Fruit fly (Drosophila melanogaster) whole organism, embryonic: ENCODE data around the gene CG5071.

Experiments
- B-H1 ChIP-seq: fragments of 200-800 bp; sonication (Bioruptor generic); IDR thresholded peaks from 3 replicates; pipeline ENCODE4 v1.3.6; 2022; ENCODE audit warnings: missing biosample characterization, missing genetic modification characterization
- BEAF-32 ChIP-seq: fragments of 200-800 bp; sonication (Bioruptor generic); optimal IDR thresholded peaks from 3 replicates; lab custom pipeline; 2017; ENCODE audit warnings: missing biosample characterization, missing genetic modification characterization, mild to moderate bottlenecking, moderate library complexity, missing genetic modification reagents
- Bgb ChIP-seq: fragments of 200-800 bp; sonication (Bioruptor generic); IDR thresholded peaks from 2 replicates; pipeline ENCODE4 v1.3.6; 2022; ENCODE audit warnings: missing biosample characterization, missing genetic modification characterization; ENCODE audit not compliant: partially characterized antibody
- CG10267 ChIP-seq: fragments of 200-800 bp; sonication (Bioruptor generic); optimal IDR thresholded peaks from 2 replicates; lab custom pipeline; 2018; ENCODE audit warnings: missing biosample characterization, mild to moderate bottlenecking, missing genetic modification characterization, moderate library complexity
- CG10321 ChIP-seq: fragments of 200-800 bp; sonication (Bioruptor generic); IDR thresholded peaks from 2 replicates; pipeline ENCODE4 v1.3.6; 2022; ENCODE audit warnings: missing biosample characterization, missing genetic modification characterization
- CG10431 ChIP-seq: fragments of 200-800 bp; sonication (Bioruptor generic); optimal IDR thresholded peaks from 3 replicates; lab custom pipeline; 2018; ENCODE audit warnings: missing biosample characterization, mild to moderate bottlenecking, missing genetic modification characterization
- CG11247 ChIP-seq: fragments of 200-800 bp; sonication (Bioruptor generic); IDR thresholded peaks from 2 replicates; pipeline ENCODE4 v1.3.6; 2022; ENCODE audit warnings: missing biosample characterization, missing genetic modification characterization
- CG11504 ChIP-seq: fragments of 200-800 bp; sonication (Bioruptor generic); optimal IDR thresholded peaks from 3 replicates; lab custom pipeline; 2019; ENCODE audit warnings: missing biosample characterization, mild to moderate bottlenecking, missing genetic modification characterization, moderate library complexity
- CG11560 ChIP-seq: fragments of 200-800 bp; sonication (Bioruptor generic); IDR thresholded peaks from 3 replicates; pipeline ENCODE4 v1.3.6; 2022; ENCODE audit warnings: missing biosample characterization, missing genetic modification characterization
- CG14860 ChIP-seq: fragments of 200-800 bp; sonication (Bioruptor generic); IDR thresholded peaks from 3 replicates; pipeline ENCODE4 v1.3.6; 2022; ENCODE audit warnings: missing biosample characterization, missing genetic modification characterization; ENCODE audit not compliant: partially characterized antibody
- CG16813 ChIP-seq: fragments of 200-800 bp; sonication (Bioruptor generic); IDR thresholded peaks from 3 replicates; pipeline ENCODE4 v1.3.6; 2022; ENCODE audit warnings: missing biosample characterization, missing genetic modification characterization; ENCODE audit not compliant: partially characterized antibody
- CG18011 ChIP-seq: fragments of 200-800 bp; sonication (Bioruptor generic); optimal IDR thresholded peaks from 2 replicates; lab custom pipeline; 2017; ENCODE audit warnings: missing biosample characterization, missing genetic modification characterization, mild to moderate bottlenecking, moderate library complexity, missing genotype
- CG1832 ChIP-seq: fragments of 200-800 bp; sonication (Bioruptor generic); optimal IDR thresholded peaks from 2 replicates; lab custom pipeline; 2017; ENCODE audit warnings: missing biosample characterization, mild to moderate bottlenecking, missing genetic modification characterization, inconsistent platforms
- CG30020 ChIP-seq: fragments of 200-800 bp; optimal IDR thresholded peaks from 2 replicates; lab custom pipeline; 2019; ENCODE audit warnings: missing biosample characterization, mild to moderate bottlenecking, missing genetic modification characterization, moderate library complexity
- CG33213 ChIP-seq: fragments of 200-800 bp; sonication (Bioruptor generic); optimal IDR thresholded peaks from 3 replicates; lab custom pipeline; 2016; ENCODE audit warnings: missing biosample characterization, missing genetic modification characterization
- CG4424 ChIP-seq: fragments of 200-800 bp; sonication (Bioruptor generic); optimal IDR thresholded peaks from 3 replicates; lab custom pipeline; 2016; ENCODE audit warnings: missing biosample characterization, missing genetic modification characterization
- CG4617 ChIP-seq: fragments of 200-800 bp; sonication (Bioruptor generic); optimal IDR thresholded peaks from 3 replicates; lab custom pipeline; 2016; ENCODE audit warnings: missing biosample characterization, missing genetic modification characterization, borderline replicate concordance
- CG6689 ChIP-seq: fragments of 200-800 bp; sonication (Bioruptor generic); IDR thresholded peaks from 2 replicates; pipeline ENCODE4 v1.3.6; 2022; ENCODE audit warnings: missing biosample characterization, missing genetic modification characterization
- CG7271 ChIP-seq: fragments of 200-800 bp; sonication (Bioruptor generic); optimal IDR thresholded peaks from 2 replicates; lab custom pipeline; 2018; ENCODE audit warnings: missing biosample characterization, mild to moderate bottlenecking, missing genetic modification characterization, moderate library complexity
- CG9797 ChIP-seq: fragments of 200-800 bp; sonication (Bioruptor generic); optimal IDR thresholded peaks from 3 replicates; lab custom pipeline; 2018; ENCODE audit warnings: missing biosample characterization, mild to moderate bottlenecking, missing genetic modification characterization
- D ChIP-seq, 2 experiments: fragments of 200-800 bp in 1 of 2; fragments of >200 bp in 1 of 2; sonication (Bioruptor generic) in 1 of 2; optimal IDR thresholded peaks; 2 replicates in 1 of 2; 3 replicates in 1 of 2; lab custom pipeline; 2017; ENCODE audit warnings: mild to moderate bottlenecking in 1 of 2, missing biosample characterization in 1 of 2, missing genetic modification characterization in 1 of 2, missing genetic modification reagents in 1 of 2
- Dip2 ChIP-seq: fragments of 200-800 bp; sonication (Bioruptor generic); IDR thresholded peaks from 2 replicates; pipeline ENCODE4 v1.3.6; 2022; ENCODE audit warnings: missing biosample characterization, missing genetic modification characterization
- Dll ChIP-seq: fragments of 200-800 bp; sonication (Bioruptor generic); IDR thresholded peaks from 4 replicates; pipeline ENCODE4 v1.3.6; 2022; ENCODE audit warnings: missing biosample characterization, missing genetic modification characterization; ENCODE audit not compliant: partially characterized antibody
- HHEX ChIP-seq: fragments of 200-800 bp; sonication (Bioruptor generic); optimal IDR thresholded peaks from 3 replicates; lab custom pipeline; 2017; ENCODE audit warnings: missing biosample characterization, mild to moderate bottlenecking, missing genetic modification characterization, missing genetic modification reagents
- Med ChIP-seq: fragments of 200-800 bp; sonication (Bioruptor generic); peaks from one replicate; lab custom pipeline; 2016; ENCODE audit warnings: missing biosample characterization, missing genetic modification characterization, mild to moderate bottlenecking, inconsistent platforms, moderate library complexity
- Nf-YC ChIP-seq: fragments of 200-800 bp; optimal IDR thresholded peaks from 3 replicates; lab custom pipeline; 2019; ENCODE audit warnings: missing biosample characterization, mild to moderate bottlenecking, missing genetic modification characterization, moderate library complexity
- NfI ChIP-seq: fragments of 200-800 bp; sonication (Bioruptor generic); optimal IDR thresholded peaks from 3 replicates; lab custom pipeline; 2018; ENCODE audit warnings: missing biosample characterization, mild to moderate bottlenecking, missing genetic modification characterization, moderate library complexity
- ac ChIP-seq: fragments of 200-800 bp; sonication (Bioruptor generic); optimal IDR thresholded peaks from 3 replicates; lab custom pipeline; 2017; ENCODE audit warnings: missing biosample characterization, mild to moderate bottlenecking, missing genetic modification characterization
- cad ChIP-seq: fragments of >200 bp; optimal IDR thresholded peaks from 2 replicates; lab custom pipeline; 2017; ENCODE audit warnings: missing biosample characterization, missing genetic modification characterization
- chif ChIP-seq, 2 experiments: fragments of 200-800 bp; sonication (Bioruptor generic); optimal IDR thresholded peaks; 3 replicates each; lab custom pipeline; 2016; ENCODE audit warnings: missing biosample characterization in 2 of 2, missing genetic modification characterization in 2 of 2
- chinmo ChIP-seq: fragments of 200-800 bp; sonication (Bioruptor generic); IDR thresholded peaks from 4 replicates; pipeline ENCODE4 v1.3.6; 2022; ENCODE audit warnings: missing biosample characterization, missing genetic modification characterization; ENCODE audit not compliant: partially characterized antibody
- da ChIP-seq: fragments of 200-800 bp; sonication (Bioruptor generic); optimal IDR thresholded peaks from 2 replicates; lab custom pipeline; 2016; ENCODE audit warnings: missing biosample characterization, missing genetic modification characterization
- exex ChIP-seq: fragments of 200-800 bp; sonication (Bioruptor generic); optimal IDR thresholded peaks from 4 replicates; lab custom pipeline; 2018; ENCODE audit warnings: missing biosample characterization, mild to moderate bottlenecking, missing genetic modification characterization, moderate library complexity
- ftz-f1 ChIP-seq: fragments of 200-800 bp; sonication (Bioruptor generic); optimal IDR thresholded peaks from 2 replicates; lab custom pipeline; 2016; ENCODE audit warnings: missing biosample characterization, missing genetic modification characterization
- gsb-n ChIP-seq: fragments of 200-800 bp; sonication (Bioruptor generic); optimal IDR thresholded peaks from 3 replicates; lab custom pipeline; 2018; ENCODE audit warnings: missing biosample characterization, mild to moderate bottlenecking, missing genetic modification characterization
- hb ChIP-seq: fragments of 200-800 bp; sonication (Bioruptor generic); IDR thresholded peaks from 3 replicates; pipeline ENCODE4 v1.3.6; 2022; ENCODE audit warnings: missing biosample characterization, missing genetic modification characterization; ENCODE audit not compliant: partially characterized antibody
- knrl ChIP-seq: fragments of 200-800 bp; sonication (Bioruptor generic); IDR thresholded peaks from 3 replicates; pipeline ENCODE4 v1.3.6; 2022; ENCODE audit warnings: missing biosample characterization, missing genetic modification characterization; ENCODE audit not compliant: partially characterized antibody
- lov ChIP-seq, 2 experiments: fragments of 200-800 bp in 1 of 2; fragments of >200 bp in 1 of 2; sonication (Bioruptor generic) in 1 of 2; IDR thresholded peaks in 1 of 2; optimal IDR thresholded peaks in 1 of 2; 2 replicates in 1 of 2; 3 replicates in 1 of 2; pipeline versions ENCODE4 v1.3.6 to Lab custom; 2017 to 2022; ENCODE audit warnings: missing biosample characterization in 1 of 2, missing genetic modification characterization in 1 of 2
- peb ChIP-seq: fragments of 200-800 bp; sonication (Bioruptor generic); IDR thresholded peaks from 2 replicates; pipeline ENCODE4 v1.3.6; 2022; ENCODE audit warnings: missing biosample characterization, missing genetic modification characterization
- pros ChIP-seq: fragments of 200-800 bp; sonication (Bioruptor generic); optimal IDR thresholded peaks from 3 replicates; lab custom pipeline; 2019; ENCODE audit warnings: missing biosample characterization, mild to moderate bottlenecking, missing genetic modification characterization, moderate library complexity
- pzg ChIP-seq: fragments of 200-800 bp; sonication (Bioruptor generic); optimal IDR thresholded peaks from 3 replicates; lab custom pipeline; 2018; ENCODE audit warnings: missing biosample characterization, mild to moderate bottlenecking, missing genetic modification characterization, moderate library complexity
- trem ChIP-seq: fragments of 200-800 bp; optimal IDR thresholded peaks from 3 replicates; lab custom pipeline; 2019; ENCODE audit warnings: missing biosample characterization, mild to moderate bottlenecking, missing genetic modification characterization, moderate library complexity
- twi ChIP-seq: fragments of 200-800 bp; optimal IDR thresholded peaks from 2 replicates; lab custom pipeline; 2019; ENCODE audit warnings: missing biosample characterization, mild to moderate bottlenecking, missing genetic modification characterization, moderate library complexity
- unc-4 ChIP-seq: fragments of 200-800 bp; sonication (Bioruptor generic); IDR thresholded peaks from 2 replicates; pipeline ENCODE4 v1.3.6; 2022; ENCODE audit warnings: missing biosample characterization, missing genetic modification characterization; ENCODE audit not compliant: partially characterized antibody
- zen ChIP-seq: fragments of 200-800 bp; sonication (Bioruptor generic); optimal IDR thresholded peaks from 3 replicates; lab custom pipeline; 2018; ENCODE audit warnings: missing biosample characterization, mild to moderate bottlenecking, missing genetic modification characterization, moderate library complexity
- zf30C ChIP-seq: fragments of 200-800 bp; sonication (Bioruptor generic); optimal IDR thresholded peaks from 3 replicates; lab custom pipeline; 2018; ENCODE audit warnings: missing biosample characterization, mild to moderate bottlenecking, missing genetic modification characterization

The CG5071 gene

DNA sequence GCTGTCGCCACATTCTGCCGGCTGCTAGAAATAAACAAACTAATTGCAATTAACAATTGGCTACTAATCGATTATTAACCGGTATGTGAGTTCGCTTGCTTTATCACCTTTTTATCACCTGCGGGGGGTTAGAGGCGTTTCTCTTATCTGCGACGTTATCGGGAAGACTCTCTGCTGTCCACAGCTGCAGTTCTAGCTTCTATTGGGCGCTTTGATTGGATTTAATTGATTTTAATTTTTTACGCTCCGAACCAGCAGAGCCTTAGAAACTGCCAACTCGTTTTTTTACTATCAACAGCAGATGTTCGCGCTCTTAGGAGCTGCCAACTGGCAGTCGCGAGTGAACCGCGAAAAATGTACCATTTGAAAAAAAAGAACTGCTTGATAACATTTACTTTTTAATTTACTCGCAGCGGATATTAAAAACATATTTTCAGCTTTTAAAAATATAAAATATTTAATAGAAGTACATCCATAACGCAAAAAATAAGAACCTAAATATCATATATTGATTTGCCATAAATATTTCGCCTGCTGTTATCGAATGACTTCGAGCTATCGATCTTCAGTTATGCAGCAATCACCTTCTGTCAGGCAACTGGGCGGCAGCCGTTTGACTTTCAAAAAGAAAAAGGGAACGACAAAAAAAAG lies 8.5 kb downstream of the CG5071 start, which contains the start of gene Ssadh (continued):
- TF ChIP-seq zen (tag; lab: Kevin White, UChicago) (peak; percentile 4), knrl (GFP tag; lab: Robert Waterston, UW) (peak; percentile 60), Bgb (GFP tag; lab: Robert Waterston, UW) (peak; percentile 61; the same call in 1 of the 2 replicates), CG30020 (tag; lab: Kevin White, UChicago) (peak; percentile 14), CG10267 (peak; percentile 44), BEAF-32 (peak; percentile 62), peb (GFP tag; lab: Robert Waterston, UW) (no peak), CG9797 (GFP tag; lab: Kevin White, UChicago) (peak; percentile 51), exex (tag; lab: Kevin White, UChicago) (peak; percentile 75), CG4424 (peak; percentile 2), pzg (GFP tag; lab: Kevin White, UChicago) (peak; percentile 59), gsb-n (peak; percentile 56), hb (peak; percentile 61; the same call in 1 of the 3 replicates), unc-4 (GFP tag; lab: Robert Waterston, UW) (0 out of 2 replicates have a peak, but pooled peaks have one; percentile 44), Dll (GFP tag; lab: Robert Waterston, UW) (peak; percentile 63; the same call in 2 of the 4 replicates), CG11560 (peak; percentile 99), trem (tag; lab: Kevin White, UChicago) (peak; percentile 100), HHEX (GFP tag; lab: Kevin White, UChicago) (no peak), CG10431 (GFP tag; lab: Kevin White, UChicago) (no peak), Dip2 (GFP tag; lab: Robert Waterston, UW) (no peak), CG33213 (GFP tag; lab: Kevin White, UChicago) (peak; percentile 16), Nf-YC (tag; lab: Kevin White, UChicago) (peak; percentile 3), da (peak; percentile 6), zf30C (GFP tag; lab: Kevin White, UChicago) (no peak), CG4617 (GFP tag; lab: Kevin White, UChicago) (peak; percentile 28), CG14860 (GFP tag; lab: Robert Waterston, UW) (no peak), CG18011 (GFP tag; lab: Kevin White, UChicago) (peak; percentile 98), CG16813 (GFP tag; lab: Robert Waterston, UW) (peak; percentile 58; the same call in 2 of the 3 replicates), CG11504 (tag; lab: Kevin White, UChicago) (peak; percentile 44)

DNA sequence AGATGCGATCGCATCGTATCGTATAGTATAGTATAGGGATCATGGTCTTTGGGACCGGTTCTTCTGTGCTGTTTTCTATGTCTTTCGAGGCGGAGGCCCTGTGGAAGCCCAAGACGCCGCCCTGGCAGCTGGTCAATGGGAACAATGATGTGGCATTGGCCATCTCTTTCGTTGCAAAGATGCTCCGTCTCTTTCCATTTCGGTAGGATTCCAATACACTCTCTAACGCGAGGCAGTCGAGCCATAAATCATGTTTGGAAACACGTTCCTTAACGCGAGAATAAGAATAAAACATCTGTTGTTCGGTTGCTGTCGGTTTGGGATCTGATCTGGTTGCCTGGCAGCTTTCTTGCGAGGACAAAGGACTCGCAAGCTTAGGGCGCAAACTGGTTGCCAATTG lies 10.4 kb downstream of the CG5071 start:
- TF ChIP-seq CG7271 (tag; lab: Kevin White, UChicago) (no peak), pros (GFP tag; lab: Kevin White, UChicago) (peak; percentile 79), chinmo (GFP tag; lab: Robert Waterston, UW) (0 out of 4 replicates have a peak, but pooled peaks have one; percentile 28), B-H1 (no peak), D (optimal IDR thresholded peaks at IDR 0.05; lab: Kevin White, UChicago) (peak; percentile 89), D (GFP tag; optimal IDR thresholded peaks at IDR 0.05; lab: Kevin White, UChicago) (no peak), lov (optimal IDR thresholded peaks at IDR 0.05; lab: Kevin White, UChicago) (no peak), lov (GFP tag; IDR thresholded peaks at IDR 0.05; lab: Robert Waterston, UW) (no peak), CG11247 (GFP tag; lab: Robert Waterston, UW) (no peak), Med (GFP tag; lab: Kevin White, UChicago) (no peak), CG10321 (GFP tag; lab: Robert Waterston, UW) (peak; percentile 49; the same call in 1 of the 2 replicates), CG6689 (GFP tag; lab: Robert Waterston, UW) (no peak), cad (GFP tag; lab: Kevin White, UChicago) (peak; percentile 68), chif (GFP tag; optimal IDR thresholded peaks at IDR 0.05; lab: Kevin White, UChicago) (no peak), ftz-f1 (no peak), ac (GFP tag; lab: Kevin White, UChicago) (peak; percentile 33), twi (tag; lab: Kevin White, UChicago) (peak; percentile 12), NfI (GFP tag; lab: Kevin White, UChicago) (no peak), CG1832 (GFP tag; lab: Kevin White, UChicago) (peak; percentile 55)
- TF ChIP-seq, all 482 proteins: peak for 8
